Fruit fly (Drosophila melanogaster): ENCODE data around the gene Nufip.

Gene Nufip

DNA sequence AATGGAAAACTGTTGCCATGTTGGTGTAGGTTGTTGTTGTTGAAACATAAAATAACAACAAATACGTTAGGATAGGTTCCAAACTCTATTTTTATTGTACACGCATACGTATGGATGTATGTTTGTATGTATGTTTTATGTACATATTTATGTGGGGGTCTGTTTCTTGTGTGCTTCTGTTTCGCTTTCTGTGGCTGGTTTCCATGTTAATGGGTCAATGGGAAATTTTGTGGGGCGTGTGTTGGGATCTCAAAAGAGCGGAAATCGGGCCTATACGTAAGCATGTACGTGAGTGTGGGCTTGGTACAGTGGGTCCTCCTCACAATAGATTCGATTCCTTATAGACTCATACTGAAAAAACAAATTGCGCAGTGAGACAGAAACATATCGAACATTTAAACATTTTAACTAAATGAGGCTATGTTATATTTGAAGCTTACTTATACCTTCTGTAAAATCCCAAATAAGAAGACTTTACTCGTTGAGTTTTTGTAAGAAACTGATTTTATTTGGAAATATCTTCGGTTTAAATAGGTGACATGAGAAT lies 23.9 kb upstream of the Nufip start:
- TF ChIP-seq Snoo (tag; optimal IDR thresholded peaks at IDR 0.05) (no peak), CG10348 (GFP tag; IDR thresholded peaks at IDR 0.05) (no peak), fd96Ca (GFP tag; IDR thresholded peaks at IDR 0.05) (no peak), gl (tag; optimal IDR thresholded peaks at IDR 0.05) (no peak), CG15710 (tag; optimal IDR thresholded peaks at IDR 0.05) (no peak), EcR (GFP tag; optimal IDR thresholded peaks at IDR 0.05) (no peak), CG17806 (tag; optimal IDR thresholded peaks at IDR 0.05) (no peak)

dm6 chr3L:18771095-18772013 lies 23.2 kb upstream of the Nufip start:
- TF ChIP-seq Pif1A (GFP tag; optimal IDR thresholded peaks at IDR 0.05) (peak; percentile 71), CG9948 (tag; optimal IDR thresholded peaks at IDR 0.05) (peak; percentile 18), fd96Ca (GFP tag; IDR thresholded peaks at IDR 0.05) (peak; percentile 57; the same call in 2 of the 3 replicates), CG4496 (GFP tag; IDR thresholded peaks at IDR 0.05) (peak; percentile 85), CG15710 (tag; optimal IDR thresholded peaks at IDR 0.05) (peak; percentile 9), CG8159 (tag; optimal IDR thresholded peaks at IDR 0.05) (peak; percentile 42), EcR (GFP tag; optimal IDR thresholded peaks at IDR 0.05) (peak; percentile 43), CG8301 (tag; optimal IDR thresholded peaks at IDR 0.05) (peak; percentile 52), CG14655 (GFP tag; optimal IDR thresholded peaks at IDR 0.05) (peak; percentile 50), gl (tag; optimal IDR thresholded peaks at IDR 0.05) (peak; percentile 37), rn (GFP tag; IDR thresholded peaks at IDR 0.05) (peak; percentile 53; the same call in 1 of the 2 replicates), CG17806 (tag; optimal IDR thresholded peaks at IDR 0.05) (no peak), D1 (tag; optimal IDR thresholded peaks at IDR 0.05) (no peak), CG10348 (GFP tag; IDR thresholded peaks at IDR 0.05) (no peak), Pif1B (GFP tag; optimal IDR thresholded peaks at IDR 0.05) (peak; percentile 72), CG12605 (GFP tag; IDR thresholded peaks at IDR 0.05) (peak; percentile 86), CG13204 (GFP tag; optimal IDR thresholded peaks at IDR 0.05) (no peak), CG32121 (GFP tag; IDR thresholded peaks at IDR 0.05) (peak; percentile 83), CG34367 (tag; optimal IDR thresholded peaks at IDR 0.05) (no peak), Ets98B (GFP tag; IDR thresholded peaks at IDR 0.05) (peak; percentile 79), Snoo (tag; optimal IDR thresholded peaks at IDR 0.05) (peak; percentile 68)

- TF ChIP-seq CG9948 (tag; optimal IDR thresholded peaks at IDR 0.05) (no peak), Ets98B (GFP tag; IDR thresholded peaks at IDR 0.05) (no peak), CG15710 (tag; optimal IDR thresholded peaks at IDR 0.05) (no peak), CG32121 (GFP tag; IDR thresholded peaks at IDR 0.05) (no peak), CG14655 (GFP tag; optimal IDR thresholded peaks at IDR 0.05) (no peak), rn (GFP tag; IDR thresholded peaks at IDR 0.05) (no peak), Pif1A (GFP tag; optimal IDR thresholded peaks at IDR 0.05) (no peak), Snoo (tag; optimal IDR thresholded peaks at IDR 0.05) (no peak), CG13204 (GFP tag; optimal IDR thresholded peaks at IDR 0.05) (no peak), CG4496 (GFP tag; IDR thresholded peaks at IDR 0.05) (no peak), gl (tag; optimal IDR thresholded peaks at IDR 0.05) (no peak), CG17806 (tag; optimal IDR thresholded peaks at IDR 0.05) (no peak), CG8301 (tag; optimal IDR thresholded peaks at IDR 0.05) (no peak), Pif1B (GFP tag; optimal IDR thresholded peaks at IDR 0.05) (no peak), D1 (tag; optimal IDR thresholded peaks at IDR 0.05) (no peak)
Observed at dm6 chr3L:18769782-18770181, 21.6 kb upstream of the Nufip start.

- TF ChIP-seq CG4496 (GFP tag; IDR thresholded peaks at IDR 0.05) = 0 out of 3 replicates have a peak, but pooled peaks have one; percentile 9
- no peak for TF ChIP-seq rn (GFP tag; IDR thresholded peaks at IDR 0.05)
- no peak for TF ChIP-seq Snoo (tag; optimal IDR thresholded peaks at IDR 0.05)
- no peak for TF ChIP-seq D1 (tag; optimal IDR thresholded peaks at IDR 0.05)
- peak; percentile 65 for TF ChIP-seq CG32121 (GFP tag; IDR thresholded peaks at IDR 0.05)
- TF ChIP-seq CG14655 (GFP tag; optimal IDR thresholded peaks at IDR 0.05) = no peak
- TF ChIP-seq Pif1B (GFP tag; optimal IDR thresholded peaks at IDR 0.05) = no peak
- TF ChIP-seq CG17806 (tag; optimal IDR thresholded peaks at IDR 0.05) = no peak
- peak; percentile 19 for TF ChIP-seq EcR (GFP tag; optimal IDR thresholded peaks at IDR 0.05)
- no peak for TF ChIP-seq CG8301 (tag; optimal IDR thresholded peaks at IDR 0.05)
- TF ChIP-seq gl (tag; optimal IDR thresholded peaks at IDR 0.05) = no peak
- no peak for TF ChIP-seq CG15710 (tag; optimal IDR thresholded peaks at IDR 0.05)
- TF ChIP-seq Pif1A (GFP tag; optimal IDR thresholded peaks at IDR 0.05) = peak; percentile 15
- 0 out of 2 replicates have a peak, but pooled peaks have one; percentile 17 for TF ChIP-seq CG10348 (GFP tag; IDR thresholded peaks at IDR 0.05)
- TF ChIP-seq CG34367 (tag; optimal IDR thresholded peaks at IDR 0.05) = no peak
- TF ChIP-seq fd96Ca (GFP tag; IDR thresholded peaks at IDR 0.05) = no peak
- no peak; the same call in 1 of the 2 replicates for TF ChIP-seq CG12605 (GFP tag; IDR thresholded peaks at IDR 0.05)
- TF ChIP-seq CG9948 (tag; optimal IDR thresholded peaks at IDR 0.05) = no peak
- no peak for TF ChIP-seq CG8159 (tag; optimal IDR thresholded peaks at IDR 0.05)
- TF ChIP-seq Ets98B (GFP tag; IDR thresholded peaks at IDR 0.05) = 0 out of 2 replicates have a peak, but pooled peaks have one; percentile 18
- no peak for TF ChIP-seq CG13204 (GFP tag; optimal IDR thresholded peaks at IDR 0.05)
Observed at dm6 chr3L:18768788-18769707, 20.9 kb upstream of the Nufip start.
